Fruit fly (Drosophila melanogaster) whole organism, embryonic: Measurements from ENCODE around the gene awd.

Experiments used
- ATbp ChIP-seq: fragments of 200-800 bp; sonication (Bioruptor generic); optimal IDR thresholded peaks from 2 replicates; lab custom pipeline; 2017; ENCODE audit warnings: missing biosample characterization, mild to moderate bottlenecking, missing genetic modification characterization, missing genetic modification reagents
- Blimp-1 ChIP-seq: fragments of 200-800 bp; sonication (Bioruptor generic); optimal IDR thresholded peaks from 3 replicates; lab custom pipeline; 2018; ENCODE audit warnings: missing biosample characterization, missing genetic modification characterization, mild to moderate bottlenecking, moderate library complexity, missing genetic modification reagents
- CG13424 ChIP-seq: fragments of 200-800 bp; sonication (Bioruptor generic); optimal IDR thresholded peaks from 2 replicates; lab custom pipeline; 2019; ENCODE audit warnings: missing biosample characterization, mild to moderate bottlenecking, missing genetic modification characterization, moderate library complexity
- CG14965 ChIP-seq: fragments of 200-800 bp; sonication (Bioruptor generic); optimal IDR thresholded peaks from 2 replicates; lab custom pipeline; 2016; ENCODE audit warnings: missing biosample characterization, missing genetic modification characterization, borderline replicate concordance
- CG15011 ChIP-seq: fragments of 200-800 bp; sonication (Bioruptor generic); optimal IDR thresholded peaks from 3 replicates; lab custom pipeline; 2018; ENCODE audit warnings: missing biosample characterization, mild to moderate bottlenecking, missing genetic modification characterization
- CG16815 ChIP-seq: fragments of 200-800 bp; sonication (Bioruptor generic); optimal IDR thresholded peaks from 3 replicates; lab custom pipeline; 2017; ENCODE audit warnings: missing biosample characterization, mild to moderate bottlenecking, missing genetic modification characterization
- CG17359 ChIP-seq: fragments of 200-800 bp; sonication (Bioruptor generic); optimal IDR thresholded peaks from 3 replicates; lab custom pipeline; 2018; ENCODE audit warnings: missing biosample characterization, mild to moderate bottlenecking, missing genetic modification characterization, moderate library complexity
- CG18599 ChIP-seq: fragments of 200-800 bp; sonication (Bioruptor generic); optimal IDR thresholded peaks from 3 replicates; lab custom pipeline; 2017; ENCODE audit warnings: missing biosample characterization, missing genetic modification characterization, mild to moderate bottlenecking, moderate library complexity, missing genetic modification reagents
- CG18619 ChIP-seq: fragments of 200-800 bp; sonication (Bioruptor generic); optimal IDR thresholded peaks from 3 replicates; lab custom pipeline; 2017; ENCODE audit warnings: missing biosample characterization, mild to moderate bottlenecking, missing genetic modification characterization
- CG2120 ChIP-seq: fragments of 200-800 bp; sonication (Bioruptor generic); optimal IDR thresholded peaks from 3 replicates; lab custom pipeline; 2016; ENCODE audit warnings: missing biosample characterization, missing genetic modification characterization
- CG32532 ChIP-seq: fragments of 200-800 bp; sonication (Bioruptor generic); IDR thresholded peaks from 2 replicates; pipeline ENCODE4 v1.3.6; 2022; ENCODE audit warnings: missing biosample characterization, missing genetic modification characterization
- CG32767 ChIP-seq: fragments of 200-800 bp; sonication (Bioruptor generic); IDR thresholded peaks from 2 replicates; pipeline ENCODE4 v1.3.6; 2022; ENCODE audit warnings: missing biosample characterization, missing genetic modification characterization
- CG4282 ChIP-seq: fragments of 200-800 bp; sonication (Bioruptor generic); optimal IDR thresholded peaks from 2 replicates; lab custom pipeline; 2016; ENCODE audit warnings: missing biosample characterization, missing genetic modification characterization
- CG4360 ChIP-seq: fragments of 200-800 bp; sonication (Bioruptor generic); IDR thresholded peaks from 2 replicates; pipeline ENCODE4 v1.3.6; 2022; ENCODE audit warnings: missing biosample characterization, missing genetic modification characterization
- CG43689 ChIP-seq: fragments of 200-800 bp; sonication (Bioruptor generic); IDR thresholded peaks from 2 replicates; pipeline ENCODE4 v1.3.6; 2022; ENCODE audit warnings: missing biosample characterization, missing genetic modification characterization
- CG4730 ChIP-seq: fragments of 200-800 bp; sonication (Bioruptor generic); IDR thresholded peaks from 2 replicates; pipeline ENCODE4 v1.3.6; 2022; ENCODE audit warnings: missing biosample characterization, missing genetic modification characterization
- CG5953 ChIP-seq: fragments of 200-800 bp; sonication (Bioruptor generic); IDR thresholded peaks from 2 replicates; pipeline ENCODE4 v1.3.6; 2022; ENCODE audit warnings: missing biosample characterization, missing genetic modification characterization
- CG7271 ChIP-seq: fragments of 200-800 bp; sonication (Bioruptor generic); optimal IDR thresholded peaks from 2 replicates; lab custom pipeline; 2018; ENCODE audit warnings: missing biosample characterization, mild to moderate bottlenecking, missing genetic modification characterization, moderate library complexity
- CG8290 ChIP-seq, 3 experiments: fragments of 200-800 bp; sonication (Bioruptor generic); optimal IDR thresholded peaks; 2 replicates each; lab custom pipeline; 2016 to 2019; ENCODE audit warnings: missing biosample characterization in 3 of 3, missing genetic modification characterization in 3 of 3, mild to moderate bottlenecking in 2 of 3, moderate library complexity in 1 of 3
- CG9797 ChIP-seq: fragments of 200-800 bp; sonication (Bioruptor generic); optimal IDR thresholded peaks from 3 replicates; lab custom pipeline; 2018; ENCODE audit warnings: missing biosample characterization, mild to moderate bottlenecking, missing genetic modification characterization
- CG9932 ChIP-seq: fragments of 200-800 bp; sonication (Bioruptor generic); IDR thresholded peaks from 2 replicates; pipeline ENCODE4 v1.3.6; 2022; ENCODE audit warnings: missing biosample characterization, missing genetic modification characterization
- Myb ChIP-seq: fragments of 200-800 bp; sonication (Bioruptor generic); optimal IDR thresholded peaks from 2 replicates; lab custom pipeline; 2016; ENCODE audit warnings: missing biosample characterization, missing genetic modification characterization
- Pdp1 ChIP-seq, 2 experiments: fragments of 200-800 bp; sonication (Bioruptor generic); optimal IDR thresholded peaks; 3 replicates each; lab custom pipeline; 2016; ENCODE audit warnings: missing biosample characterization in 2 of 2, missing genetic modification characterization in 2 of 2, mild to moderate bottlenecking in 1 of 2, moderate library complexity in 1 of 2
- Side ChIP-seq: fragments of 200-800 bp; sonication (Bioruptor generic); optimal IDR thresholded peaks from 2 replicates; lab custom pipeline; 2016; ENCODE audit warnings: missing biosample characterization, missing genetic modification characterization
- Spps ChIP-seq: fragments of 200-800 bp; sonication (Bioruptor generic); optimal IDR thresholded peaks from 2 replicates; lab custom pipeline; 2018; ENCODE audit warnings: missing biosample characterization, mild to moderate bottlenecking, missing genetic modification characterization
- amos ChIP-seq: fragments of 200-800 bp; sonication (Bioruptor generic); IDR thresholded peaks from 2 replicates; pipeline ENCODE4 v1.3.6; 2022; ENCODE audit warnings: missing biosample characterization, missing genetic modification characterization; ENCODE audit not compliant: partially characterized antibody
- cg ChIP-seq: fragments of 200-800 bp; sonication (Bioruptor generic); optimal IDR thresholded peaks from 3 replicates; lab custom pipeline; 2019; ENCODE audit warnings: missing biosample characterization, mild to moderate bottlenecking, missing genetic modification characterization, moderate library complexity
- chn ChIP-seq: fragments of 200-800 bp; sonication (Bioruptor generic); optimal IDR thresholded peaks from 2 replicates; lab custom pipeline; 2016; ENCODE audit warnings: missing biosample characterization, missing genetic modification characterization
- dysf ChIP-seq: fragments of 200-800 bp; sonication (Bioruptor generic); IDR thresholded peaks from 3 replicates; pipeline ENCODE4 v1.3.6; 2022; ENCODE audit warnings: missing biosample characterization, missing genetic modification characterization
- fd102C ChIP-seq: fragments of 200-800 bp; sonication (Bioruptor generic); optimal IDR thresholded peaks from 2 replicates; lab custom pipeline; 2018; ENCODE audit warnings: missing biosample characterization, mild to moderate bottlenecking, missing genetic modification characterization, moderate library complexity
- gcm ChIP-seq: fragments of 200-800 bp; sonication (Bioruptor generic); optimal IDR thresholded peaks from 2 replicates; lab custom pipeline; 2019; ENCODE audit warnings: missing biosample characterization, mild to moderate bottlenecking, missing genetic modification characterization, moderate library complexity
- gfzf ChIP-seq: fragments of 200-800 bp; sonication (Bioruptor generic); optimal IDR thresholded peaks from 2 replicates; lab custom pipeline; 2016; ENCODE audit warnings: missing biosample characterization, mild to moderate bottlenecking, missing genetic modification characterization, moderate library complexity
- her ChIP-seq: fragments of 200-800 bp; sonication (Bioruptor generic); optimal IDR thresholded peaks from 2 replicates; lab custom pipeline; 2016; ENCODE audit warnings: missing biosample characterization, missing genetic modification characterization
- jumu ChIP-seq: fragments of 200-800 bp; sonication (Bioruptor generic); optimal IDR thresholded peaks from 3 replicates; lab custom pipeline; 2016; ENCODE audit warnings: missing biosample characterization, missing genetic modification characterization
- nerfin-1 ChIP-seq: fragments of 200-800 bp; sonication (Bioruptor generic); optimal IDR thresholded peaks from 3 replicates; lab custom pipeline; 2019; ENCODE audit warnings: missing biosample characterization, mild to moderate bottlenecking, missing genetic modification characterization, moderate library complexity
- org-1 ChIP-seq: fragments of 200-800 bp; sonication (Bioruptor generic); optimal IDR thresholded peaks from 2 replicates; lab custom pipeline; 2017; ENCODE audit warnings: missing biosample characterization, missing genetic modification characterization
- pros ChIP-seq: fragments of 200-800 bp; sonication (Bioruptor generic); optimal IDR thresholded peaks from 3 replicates; lab custom pipeline; 2019; ENCODE audit warnings: missing biosample characterization, mild to moderate bottlenecking, missing genetic modification characterization, moderate library complexity
- sc ChIP-seq, 3 experiments: fragments of >200 bp in 2 of 3; fragments of 200-800 bp in 1 of 3; sonication (Bioruptor generic) in 1 of 3; optimal IDR thresholded peaks; 2 replicates in 2 of 3; 3 replicates in 1 of 3; lab custom pipeline; 2017; ENCODE audit warnings: mild to moderate bottlenecking in 1 of 3, missing biosample characterization in 1 of 3, missing genetic modification characterization in 1 of 3, missing genetic modification reagents in 1 of 3
- sd ChIP-seq: fragments of 200-800 bp; sonication (Bioruptor generic); optimal IDR thresholded peaks from 3 replicates; lab custom pipeline; 2018; ENCODE audit warnings: missing biosample characterization, mild to moderate bottlenecking, missing genetic modification characterization, moderate library complexity
- sna ChIP-seq: fragments of 200-800 bp; sonication (Bioruptor generic); IDR thresholded peaks from 2 replicates; pipeline ENCODE4 v1.3.6; 2022; ENCODE audit warnings: missing biosample characterization, missing genetic modification characterization; ENCODE audit not compliant: partially characterized antibody
- so ChIP-seq: fragments of 200-800 bp; sonication (Bioruptor generic); IDR thresholded peaks from 3 replicates; pipeline ENCODE4 v1.3.6; 2022; ENCODE audit warnings: missing biosample characterization, missing genetic modification characterization
- sug ChIP-seq: fragments of 200-800 bp; optimal IDR thresholded peaks from 2 replicates; lab custom pipeline; 2019; ENCODE audit warnings: missing biosample characterization, mild to moderate bottlenecking, missing genetic modification characterization, moderate library complexity
- ttk ChIP-seq: fragments of 200-800 bp; sonication (Bioruptor generic); IDR thresholded peaks from 2 replicates; pipeline ENCODE4 v2.1.2; 2022; ENCODE audit warnings: missing biosample characterization, missing genetic modification characterization
- usp ChIP-seq: fragments of >200 bp; optimal IDR thresholded peaks from 2 replicates; lab custom pipeline; 2017; ENCODE audit warnings: missing biosample characterization, missing genetic modification characterization
- z ChIP-seq: fragments of 200-800 bp; sonication (Bioruptor generic); IDR thresholded peaks from 3 replicates; pipeline ENCODE4 v1.3.6; 2022; ENCODE audit warnings: missing biosample characterization, missing genetic modification characterization
- zfh1 ChIP-seq: fragments of 200-800 bp; sonication (Bioruptor generic); IDR thresholded peaks from 3 replicates; pipeline ENCODE4 v1.3.6; 2022; ENCODE audit warnings: missing biosample characterization, missing genetic modification characterization

awd gene

DNA sequence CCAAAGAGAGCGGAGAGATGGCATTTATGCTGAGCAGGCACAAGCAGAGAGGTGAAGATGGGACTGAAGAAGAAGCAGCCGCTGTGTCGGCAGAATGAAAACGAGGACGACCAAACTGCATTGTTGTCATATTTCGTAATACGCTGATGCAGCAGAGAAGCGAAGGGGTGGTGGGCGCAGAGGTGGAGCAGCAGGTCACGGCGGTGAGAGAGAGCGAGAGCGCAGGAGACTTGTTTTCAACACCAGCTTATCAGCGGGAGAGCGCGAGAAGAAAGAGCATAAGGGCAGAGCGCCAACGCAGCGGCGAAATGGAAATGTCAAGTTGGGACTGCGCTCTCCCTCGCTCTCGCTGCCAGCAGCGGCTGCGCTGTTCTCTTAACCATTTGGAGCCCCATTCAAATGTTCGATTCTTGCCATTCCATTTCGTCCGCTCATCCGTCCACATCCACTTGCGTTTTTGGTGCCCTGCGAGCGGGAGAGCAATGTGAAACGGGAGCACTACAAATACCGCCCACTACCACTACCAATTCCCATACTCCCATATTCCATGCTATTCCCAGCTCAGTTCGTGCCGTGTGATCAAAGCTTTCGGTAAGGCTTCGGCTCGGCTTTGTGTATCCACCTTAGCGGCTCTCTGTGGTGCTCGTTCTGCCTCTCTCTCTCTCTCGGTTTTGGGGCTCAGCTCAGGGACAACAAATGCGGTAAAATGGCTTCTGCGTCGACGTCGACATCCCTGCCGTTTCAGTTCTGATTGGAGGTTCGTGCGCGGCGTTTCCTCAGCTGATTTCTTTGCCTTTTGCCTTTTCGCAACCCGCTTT lies 32.4 kb downstream of the awd start, which contains the start of gene ttk (continued):
- TF ChIP-seq pros (GFP tag; lab: Kevin White, UChicago) (peak; percentile 71), CG18619 (GFP tag; lab: Kevin White, UChicago) (no peak), Spps (tag; lab: Kevin White, UChicago) (no peak), Blimp-1 (GFP tag; lab: Kevin White, UChicago) (no peak), amos (GFP tag; lab: Robert Waterston, UW) (no peak)

- TF ChIP-seq CG7271 (tag; lab: Kevin White, UChicago), result no peak
- no peak for TF ChIP-seq CG9932 (GFP tag; lab: Robert Waterston, UW)
- no peak for TF ChIP-seq CG18619 (GFP tag; lab: Kevin White, UChicago)
- no peak for TF ChIP-seq gcm (GFP tag; lab: Kevin White, UChicago)
- TF ChIP-seq CG8290 (GFP tag; optimal IDR thresholded peaks at IDR 0.05; lab: Kevin White, UChicago), result no peak
- no peak for TF ChIP-seq CG8290 (tag; optimal IDR thresholded peaks at IDR 0.05; lab: Kevin White, UChicago)
- TF ChIP-seq org-1 (GFP tag; lab: Kevin White, UChicago), result no peak
- TF ChIP-seq ttk (GFP tag; lab: Robert Waterston, UW), result 0 out of 2 replicates have a peak, but pooled peaks have one; percentile 5
- no peak for TF ChIP-seq her (GFP tag; lab: Kevin White, UChicago)
- no peak for TF ChIP-seq usp (GFP tag; lab: Kevin White, UChicago)
- TF ChIP-seq fd102C (GFP tag; lab: Kevin White, UChicago), result no peak
- TF ChIP-seq sd (tag; lab: Kevin White, UChicago), result no peak
- TF ChIP-seq CG5953 (GFP tag; lab: Robert Waterston, UW), result no peak
- no peak for TF ChIP-seq sc (optimal IDR thresholded peaks at IDR 0.05; lab: Kevin White, UChicago)
- no peak for TF ChIP-seq sc (GFP tag; optimal IDR thresholded peaks at IDR 0.05; lab: Kevin White, UChicago)
- no peak for TF ChIP-seq gfzf (GFP tag; lab: Kevin White, UChicago)
- peak; percentile 6 for TF ChIP-seq CG13424 (tag; lab: Kevin White, UChicago)
- TF ChIP-seq sna (GFP tag; lab: Robert Waterston, UW), result no peak
- TF ChIP-seq CG14965 (GFP tag; lab: Kevin White, UChicago), result no peak
- no peak for TF ChIP-seq CG4282 (GFP tag; lab: Kevin White, UChicago)
- no peak for TF ChIP-seq CG9797 (GFP tag; lab: Kevin White, UChicago)
- TF ChIP-seq CG32532 (GFP tag; lab: Robert Waterston, UW), result no peak
- TF ChIP-seq CG16815 (GFP tag; lab: Kevin White, UChicago), result no peak
- TF ChIP-seq z (GFP tag; lab: Robert Waterston, UW), result no peak
- no peak for TF ChIP-seq CG4730 (GFP tag; lab: Robert Waterston, UW)
- no peak for TF ChIP-seq CG18599 (GFP tag; lab: Kevin White, UChicago)
- TF ChIP-seq CG4360, result peak; percentile 34
- peak; percentile 28 for TF ChIP-seq CG17359 (tag; lab: Kevin White, UChicago)
- no peak for TF ChIP-seq nerfin-1 (tag; lab: Kevin White, UChicago)
- TF ChIP-seq so (GFP tag; lab: Robert Waterston, UW), result no peak
- no peak for TF ChIP-seq CG2120
- no peak for TF ChIP-seq Myb (GFP tag; lab: Kevin White, UChicago)
- no peak for TF ChIP-seq CG15011 (GFP tag; lab: Kevin White, UChicago)
- peak; percentile 25 for TF ChIP-seq ATbp
- no peak for TF ChIP-seq chn (GFP tag; lab: Kevin White, UChicago)
- TF ChIP-seq Pdp1 (GFP tag; optimal IDR thresholded peaks at IDR 0.05; lab: Kevin White, UChicago), result peak in 1 of 2 experiments; percentile 32
- TF ChIP-seq cg (GFP tag; lab: Kevin White, UChicago), result no peak
- no peak for TF ChIP-seq CG43689 (GFP tag; lab: Robert Waterston, UW)
- no peak for TF ChIP-seq Side (GFP tag; lab: Kevin White, UChicago)
- no peak for TF ChIP-seq CG32767 (GFP tag; lab: Robert Waterston, UW)
- TF ChIP-seq sug (tag; lab: Kevin White, UChicago), result peak; percentile 3
- no peak for TF ChIP-seq jumu (GFP tag; lab: Kevin White, UChicago)
- TF ChIP-seq dysf (GFP tag; lab: Robert Waterston, UW), result peak; percentile 18; the same call in 1 of the 3 replicates
- 0 out of 3 replicates have a peak, but pooled peaks have one; percentile 19 for TF ChIP-seq zfh1
These were observed 33.3 kb downstream of the awd start for dm6 chr3R:31712585-31712984.
